Worm (Caenorhabditis elegans): ENCODE results near the gene nhr-42.

- TF ChIP-seq nhr-19 (GFP tag; conservative IDR thresholded peaks at IDR 0.05) (no peak), dpl-1 (GFP tag; optimal IDR thresholded peaks at IDR 0.05) (no peak), unc-130 (tag; optimal IDR thresholded peaks at IDR 0.05) (no peak), dsc-1 (tag; optimal IDR thresholded peaks at IDR 0.05) (no peak), elt-3 (tag; optimal IDR thresholded peaks at IDR 0.05) (no peak)
Observed at ce11 chrV:7003850-7004249, 5.2 kb downstream of the nhr-42 start, which contains the start of gene srab-4.
